Fruit fly (Drosophila melanogaster): ENCODE data around the gene CG15739.
A peak's percentile ranks its signal among the peaks of the same experiment; 100 is the strongest.

Gene CG15739

dm6 chrX:11915154-11915593 lies 42.1 kb downstream of the CG15739 start (continued):
- TF ChIP-seq CG17912 (GFP tag; optimal IDR thresholded peaks at IDR 0.05) (peak; percentile 53), CG3726 (GFP tag; IDR thresholded peaks at IDR 0.05) (peak; percentile 81; the same call in 2 of the 3 replicates), YL-1 (GFP tag; optimal IDR thresholded peaks at IDR 0.05) (peak; percentile 77), ap (GFP tag; IDR thresholded peaks at IDR 0.05) (peak; percentile 82), PHDP (tag; optimal IDR thresholded peaks at IDR 0.05) (peak; percentile 90), stc (GFP tag; IDR thresholded peaks at IDR 0.05) (peak; percentile 88), CG11695 (GFP tag; IDR thresholded peaks at IDR 0.05) (peak; percentile 91), ham (GFP tag; IDR thresholded peaks at IDR 0.05) (no peak), CG13775 (GFP tag; optimal IDR thresholded peaks at IDR 0.05) (peak; percentile 90), CG8089 (GFP tag; optimal IDR thresholded peaks at IDR 0.05) (no peak), jing (GFP tag; optimal IDR thresholded peaks at IDR 0.05) (peak; percentile 65), CG11247 (GFP tag; IDR thresholded peaks at IDR 0.05) (peak; percentile 54), Drgx (GFP tag; IDR thresholded peaks at IDR 0.05) (peak; percentile 85), CG6765 (GFP tag; optimal IDR thresholded peaks at IDR 0.05) (peak; percentile 84), GATAe (GFP tag; conservative IDR thresholded peaks at IDR 0.05) (peak; percentile 47), CG3407 (GFP tag; optimal IDR thresholded peaks at IDR 0.05) (peak; percentile 82), CG31224 (GFP tag; IDR thresholded peaks at IDR 0.05) (peak; percentile 76), crol (GFP tag; IDR thresholded peaks at IDR 0.05) (peak; percentile 34; the same call in 1 of the 2 replicates), Rfx (GFP tag; IDR thresholded peaks at IDR 0.05) (peak; percentile 88), TFAM (GFP tag; optimal IDR thresholded peaks at IDR 0.05) (peak; percentile 2), CG10565 (GFP tag; optimal IDR thresholded peaks at IDR 0.05) (no peak), ac (GFP tag; optimal IDR thresholded peaks at IDR 0.05) (peak; percentile 61), Sox102F (GFP tag; optimal IDR thresholded peaks at IDR 0.05) (peak; percentile 89), CG11085 (GFP tag; IDR thresholded peaks at IDR 0.05) (peak; percentile 75), HmgZ (tag; optimal IDR thresholded peaks at IDR 0.05) (peak; percentile 82), Stat92E (GFP tag; optimal IDR thresholded peaks at IDR 0.05) (peak in 1 of 3 experiments; percentile 50), CkIIα-i1 (GFP tag; IDR thresholded peaks at IDR 0.05) (no peak), Eip74EF (GFP tag; optimal IDR thresholded peaks at IDR 0.05) (peak in 1 of 2 experiments; percentile 89), CG16813 (GFP tag; IDR thresholded peaks at IDR 0.05; ENCODE audit: partially characterized antibody) (no peak), Fer3 (tag; optimal IDR thresholded peaks at IDR 0.05) (peak; percentile 86), unc-4 (GFP tag; IDR thresholded peaks at IDR 0.05; ENCODE audit: partially characterized antibody) (no peak), tgo (GFP tag; IDR thresholded peaks at IDR 0.05) (peak; percentile 90), row (GFP tag; IDR thresholded peaks at IDR 0.05) (peak; percentile 91), CG9797 (GFP tag; optimal IDR thresholded peaks at IDR 0.05) (peak; percentile 20), ase (GFP tag; IDR thresholded peaks at IDR 0.05) (no peak; the same call in none of the 3 replicates), CG31365 (tag; optimal IDR thresholded peaks at IDR 0.05) (peak; percentile 62), CG6254 (GFP tag; optimal IDR thresholded peaks at IDR 0.05) (peak; percentile 85), CG7745 (tag; optimal IDR thresholded peaks at IDR 0.05) (no peak), zfh1 (GFP tag; IDR thresholded peaks at IDR 0.05) (peak; percentile 87), jumu (GFP tag; optimal IDR thresholded peaks at IDR 0.05) (no peak), CG7786 (GFP tag; optimal IDR thresholded peaks at IDR 0.05) (no peak), lbe (GFP tag; optimal IDR thresholded peaks at IDR 0.05) (peak; percentile 65), corto (GFP tag; optimal IDR thresholded peaks at IDR 0.05) (no peak), Chrac-16 (GFP tag; optimal IDR thresholded peaks at IDR 0.05) (peak; percentile 73), aop (GFP tag; IDR thresholded peaks at IDR 0.05) (0 out of 2 replicates have a peak, but pooled peaks have one; percentile 46), Ada2b (GFP tag; IDR thresholded peaks at IDR 0.05) (peak; percentile 74), stwl (tag; optimal IDR thresholded peaks at IDR 0.05) (peak; percentile 21), CG10321 (GFP tag; IDR thresholded peaks at IDR 0.05) (peak; percentile 59), CG34422 (GFP tag; IDR thresholded peaks at IDR 0.05) (peak; percentile 89), CG8290 (GFP tag; optimal IDR thresholded peaks at IDR 0.05) (peak; percentile 64), CG8290 (tag; optimal IDR thresholded peaks at IDR 0.05) (peak in 1 of 2 experiments; percentile 48)

All from whole organism, embryonic.